Worm (Caenorhabditis elegans) whole organism, L1 larva: ENCODE data around the gene cnp-2.

Experiments
- blmp-1 ChIP-seq: fragments of 150-350 bp; optimal IDR thresholded peaks from 2 replicates; lab custom pipeline; 2014; ENCODE audit warnings: missing biosample characterization, missing genetic modification characterization
- rnt-1 ChIP-seq: sonication (generic microtip); optimal IDR thresholded peaks from 2 replicates; lab custom pipeline; 2016; ENCODE audit warnings: mild to moderate bottlenecking, missing genetic modification characterization, moderate library complexity, missing compliant biosample characterization

DNA sequence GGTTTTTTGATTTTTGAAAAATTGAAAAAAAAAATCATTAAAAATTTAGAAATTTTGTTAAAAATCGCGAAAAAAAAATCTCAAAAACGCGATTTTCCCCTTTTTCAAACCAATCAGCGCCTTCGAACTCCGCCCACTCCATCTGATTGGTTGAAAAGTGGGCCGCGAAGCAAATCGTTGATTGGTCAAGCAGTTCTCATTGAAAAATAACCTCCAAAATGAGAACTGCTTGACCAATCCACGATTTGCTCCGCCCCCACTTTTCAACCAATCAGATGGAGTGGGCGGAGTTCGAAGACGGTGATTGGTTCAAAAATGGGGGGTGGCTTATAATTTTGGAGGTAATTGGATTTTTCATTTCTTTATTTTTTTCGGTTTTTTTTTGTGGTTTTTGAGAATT lies 29.8 kb downstream of the cnp-2 start:
- TF ChIP-seq blmp-1 (tag; lab: Kevin White, UChicago), result no peak
- TF ChIP-seq rnt-1, result no peak
